Worm (Caenorhabditis elegans): ENCODE results near the gene mab-10.
A peak's percentile ranks its signal among the peaks of the same experiment; 100 is the strongest.

Gene mab-10

DNA sequence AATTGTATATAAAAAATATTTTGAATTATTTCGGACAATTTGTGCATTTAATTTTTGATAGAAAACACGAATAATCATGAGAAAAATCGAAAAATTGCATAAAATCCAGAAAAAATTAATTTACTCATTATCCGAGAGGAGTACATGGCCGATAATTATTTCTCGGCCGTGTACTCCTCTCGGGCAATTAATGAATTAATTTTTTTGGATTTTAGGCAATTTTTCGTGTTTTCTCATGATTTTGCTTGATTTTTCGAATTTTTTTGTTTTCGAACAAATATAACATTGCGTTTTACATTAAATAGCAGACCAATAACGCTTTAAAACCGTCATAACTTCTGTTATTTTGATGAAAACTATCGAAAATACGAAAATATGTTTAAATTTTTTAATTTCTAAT lies 10.1 kb downstream of the mab-10 start (continued):
- TF ChIP-seq zip-2 (tag; optimal IDR thresholded peaks at IDR 0.05) (no peak), gei-8 (GFP tag; optimal IDR thresholded peaks at IDR 0.05) (no peak), F37D6.2 (tag; optimal IDR thresholded peaks at IDR 0.05) (no peak), mep-1 (tag; optimal IDR thresholded peaks at IDR 0.05) (peak; percentile 42), Y48G9A.11 (GFP tag; IDR thresholded peaks at IDR 0.05) (peak; percentile 68; the same call in 1 of the 2 replicates), arid-1 (GFP tag; conservative IDR thresholded peaks at IDR 0.05) (no peak), mdt-29 (GFP tag; IDR thresholded peaks at IDR 0.05) (no peak), hmg-1.1 (GFP tag; IDR thresholded peaks at IDR 0.05) (no peak), tag-97 (GFP tag; IDR thresholded peaks at IDR 0.05) (0 out of 2 replicates have a peak, but pooled peaks have one; percentile 73), mes-2 (tag; optimal IDR thresholded peaks at IDR 0.05; ENCODE audit: poor library complexity, severe bottlenecking) (peak; percentile 97), ceh-20 (GFP tag; IDR thresholded peaks at IDR 0.05) (no peak), zfp-2 (tag; optimal IDR thresholded peaks at IDR 0.05) (no peak), lir-3 (tag; optimal IDR thresholded peaks at IDR 0.05) (no peak), egl-43 (GFP tag; IDR thresholded peaks at IDR 0.05) (no peak), jun-1 (tag; optimal IDR thresholded peaks at IDR 0.05) (no peak), php-3 (GFP tag; IDR thresholded peaks at IDR 0.05) (no peak), hlh-11 (tag; optimal IDR thresholded peaks at IDR 0.05) (peak; percentile 43), lin-39 (tag; optimal IDR thresholded peaks at IDR 0.05) (no peak), unc-130 (GFP tag; optimal IDR thresholded peaks at IDR 0.05) (peak; percentile 63), dmd-6 (GFP tag; IDR thresholded peaks at IDR 0.05) (peak; percentile 48), zfp-3 (GFP tag; conservative IDR thresholded peaks at IDR 0.05) (no peak), lin-13 (GFP tag; optimal IDR thresholded peaks at IDR 0.05) (no peak), Y75B8A.6 (GFP tag; IDR thresholded peaks at IDR 0.05) (no peak), daf-8 (GFP tag; IDR thresholded peaks at IDR 0.05) (no peak), sdz-12 (GFP tag; optimal IDR thresholded peaks at IDR 0.05) (no peak), lin-15B (tag; optimal IDR thresholded peaks at IDR 0.05) (no peak), D1046.2 (GFP tag; IDR thresholded peaks at IDR 0.05) (no peak), ceh-62 (tag; optimal IDR thresholded peaks at IDR 0.05) (no peak), T26A8.4 (GFP tag; IDR thresholded peaks at IDR 0.05) (no peak), pqm-1 (tag; optimal IDR thresholded peaks at IDR 0.05) (no peak), F26F4.8 (GFP tag; conservative IDR thresholded peaks at IDR 0.05) (no peak), snpc-1.2 (GFP tag; IDR thresholded peaks at IDR 0.05) (no peak), duxl-1 (tag; optimal IDR thresholded peaks at IDR 0.05; ENCODE audit: poor library complexity) (peak; percentile 59), ama-1 (optimal IDR thresholded peaks at IDR 0.05) (no peak)

DNA sequence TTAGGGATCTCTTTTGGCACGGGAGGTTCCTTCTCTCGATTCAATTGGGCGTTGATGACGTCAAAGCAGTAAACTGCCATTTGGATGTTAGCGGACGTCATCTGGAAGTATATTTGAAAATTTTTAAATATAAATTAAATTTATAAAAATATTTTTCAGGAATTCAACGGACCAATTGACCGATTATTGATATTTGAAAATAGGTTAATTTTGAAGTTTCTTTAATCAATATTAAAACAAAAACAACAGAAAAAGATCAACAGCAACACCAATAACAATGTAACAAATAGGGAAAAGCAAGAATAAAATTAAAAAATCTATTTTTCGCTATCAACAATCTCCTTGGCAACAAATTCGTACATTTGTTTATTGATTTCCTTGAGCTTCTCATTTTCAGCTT lies 11.3 kb downstream of the mab-10 start, which contains the start of gene R166.3:
TSS of gene R166.3 (minus strand) at position 101 of the 400 bp plus-strand sequence.
- TF ChIP-seq F37D6.2 (tag; optimal IDR thresholded peaks at IDR 0.05): no peak
- TF ChIP-seq lin-38 (GFP tag; IDR thresholded peaks at IDR 0.05): peak; percentile 31; the same call in 1 of the 2 replicates

DNA sequence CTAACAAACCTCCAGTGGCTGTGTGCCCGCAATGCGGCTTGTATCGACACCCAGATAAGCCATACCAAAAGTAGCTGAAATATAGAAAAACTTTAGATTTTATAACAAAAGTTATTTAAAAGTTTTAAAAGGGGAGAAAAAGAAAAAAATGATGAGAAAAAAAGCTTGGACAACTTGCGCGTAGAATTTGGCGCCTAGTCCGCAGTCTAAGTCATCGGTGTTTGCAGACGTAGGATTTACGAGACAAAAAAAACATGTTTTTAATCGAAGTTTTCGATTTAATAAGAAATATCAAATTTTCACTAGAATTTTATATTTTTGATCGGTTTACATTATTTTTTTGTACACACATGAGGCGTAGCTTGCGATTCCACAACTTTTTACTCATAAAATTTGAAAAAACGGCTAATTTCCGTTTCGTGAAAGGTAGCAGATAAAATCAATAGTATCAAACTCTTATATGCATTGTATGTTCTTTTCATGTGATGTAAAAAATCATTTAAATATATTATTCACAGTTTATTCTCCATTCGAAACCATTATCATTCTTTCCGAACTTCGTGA lies 14.1 kb downstream of the mab-10 start, which contains the start of gene pro-1:
TSS of gene pro-1 (minus strand) at position 74 of the 564 bp plus-strand sequence.
- TF ChIP-seq lin-39 (tag; optimal IDR thresholded peaks at IDR 0.05) (no peak), ceh-62 (tag; optimal IDR thresholded peaks at IDR 0.05) (no peak), aly-2 (tag; optimal IDR thresholded peaks at IDR 0.05) (no peak), nhr-28 (tag; optimal IDR thresholded peaks at IDR 0.05) (peak; percentile 47), zip-2 (tag; optimal IDR thresholded peaks at IDR 0.05) (peak; percentile 61), skn-1 (tag; optimal IDR thresholded peaks at IDR 0.05) (no peak), nhr-48 (tag; optimal IDR thresholded peaks at IDR 0.05) (peak; percentile 22), daf-8 (GFP tag; IDR thresholded peaks at IDR 0.05) (no peak), nhr-42 (GFP tag; IDR thresholded peaks at IDR 0.05) (peak; percentile 78), ctbp-1 (GFP tag; IDR thresholded peaks at IDR 0.05) (peak; percentile 96), dve-1 (tag; optimal IDR thresholded peaks at IDR 0.05; ENCODE audit: insufficient read depth) (peak; percentile 90), nhr-77 (tag; optimal IDR thresholded peaks at IDR 0.05) (peak; percentile 72), mdl-1 (tag; optimal IDR thresholded peaks at IDR 0.05) (peak; percentile 6 to 13), D1046.2 (GFP tag; IDR thresholded peaks at IDR 0.05) (peak; percentile 89; the same call in 1 of the 2 replicates), mxl-2 (GFP tag; conservative IDR thresholded peaks at IDR 0.05) (no peak), zfp-3 (GFP tag; conservative IDR thresholded peaks at IDR 0.05) (peak; percentile 94), snpc-1.2 (GFP tag; IDR thresholded peaks at IDR 0.05) (peak; percentile 85), tra-1 (GFP tag; IDR thresholded peaks at IDR 0.05) (peak; percentile 65), set-16 (GFP tag; IDR thresholded peaks at IDR 0.05) (0 out of 2 replicates have a peak, but pooled peaks have one; percentile 7), daf-16 (GFP tag; optimal IDR thresholded peaks at IDR 0.05) (peak in 1 of 2 experiments; percentile 37), daf-16 (tag; optimal IDR thresholded peaks at IDR 0.05) (peak; percentile 87)
